Worm (Caenorhabditis elegans): ENCODE data around the gene srj-38.

ce11 chrV:911474-911873 lies 27.2 kb upstream of the srj-38 start, which contains the start of gene adh-5:
- no peak for TF ChIP-seq dao-5 (tag; optimal IDR thresholded peaks at IDR 0.05)
- no peak for TF ChIP-seq him-1 (tag; optimal IDR thresholded peaks at IDR 0.05)
- no peak for TF ChIP-seq W03F9.2 (tag; optimal IDR thresholded peaks at IDR 0.05)
